Worm (Caenorhabditis elegans) whole organism, late embryonic: ENCODE data around the gene let-413.

Experiments used
- C08G9.2 ChIP-seq: sonication (generic microtip); optimal IDR thresholded peaks from 2 replicates; lab custom pipeline; 2016; ENCODE audit warnings: mild to moderate bottlenecking, missing genetic modification characterization, moderate library complexity, missing compliant biosample characterization
- K09A11.1 ChIP-seq: sonication (generic microtip); optimal IDR thresholded peaks from 2 replicates; lab custom pipeline; 2017; ENCODE audit warnings: antibody characterized with exemption, mild to moderate bottlenecking, missing genetic modification characterization, missing compliant biosample characterization; ENCODE audit not compliant: insufficient read depth
- ahr-1 ChIP-seq: sonication (generic microtip); optimal IDR thresholded peaks from 2 replicates; lab custom pipeline; 2016; ENCODE audit warnings: missing genetic modification characterization, missing compliant biosample characterization
- ama-1 ChIP-seq: fragments of 150-350 bp; optimal IDR thresholded peaks from 2 replicates; lab custom pipeline; 2014
- ceh-19 ChIP-seq: fragments of 200-800 bp; sonication (Bioruptor generic); optimal IDR thresholded peaks from 2 replicates; lab custom pipeline; 2018; ENCODE audit warnings: mild to moderate bottlenecking, missing genetic modification characterization, missing compliant biosample characterization
- ceh-24 ChIP-seq: sonication (generic microtip); optimal IDR thresholded peaks from 2 replicates; lab custom pipeline; 2016; ENCODE audit warnings: mild to moderate bottlenecking, missing genetic modification characterization, missing compliant biosample characterization
- ceh-31 ChIP-seq: sonication (generic microtip); optimal IDR thresholded peaks from 2 replicates; lab custom pipeline; 2016; ENCODE audit warnings: missing genetic modification characterization, missing compliant biosample characterization
- ceh-45 ChIP-seq: fragments of 200-800 bp; sonication (Bioruptor generic); IDR thresholded peaks from 2 replicates; pipeline ENCODE4 v1.3.6; 2022; ENCODE audit warnings: missing genetic modification reagents, missing genetic modification characterization, missing compliant biosample characterization
- ceh-6 ChIP-seq: fragments of 200-800 bp; sonication (Bioruptor generic); optimal IDR thresholded peaks from 2 replicates; lab custom pipeline; 2018; ENCODE audit warnings: mild to moderate bottlenecking, missing genetic modification characterization, missing compliant biosample characterization
- ceh-9 ChIP-seq: sonication (generic microtip); optimal IDR thresholded peaks from 2 replicates; lab custom pipeline; 2016; ENCODE audit warnings: mild to moderate bottlenecking, missing genetic modification characterization, inconsistent platforms, missing compliant biosample characterization
- che-1 ChIP-seq: sonication (generic microtip); optimal IDR thresholded peaks from 2 replicates; lab custom pipeline; 2016; ENCODE audit warnings: mild to moderate bottlenecking, missing genetic modification characterization, missing compliant biosample characterization
- dmd-4 ChIP-seq: sonication (generic microtip); optimal IDR thresholded peaks from 2 replicates; lab custom pipeline; 2016; ENCODE audit warnings: borderline replicate concordance, missing genetic modification characterization, missing compliant biosample characterization
- dve-1 ChIP-seq: sonication (generic microtip); optimal IDR thresholded peaks from 2 replicates; lab custom pipeline; 2017; ENCODE audit warnings: antibody characterized with exemption, mild to moderate bottlenecking, missing genetic modification characterization, missing compliant biosample characterization
- elt-2 ChIP-seq: sonication (generic microtip); optimal IDR thresholded peaks from 2 replicates; lab custom pipeline; 2016; ENCODE audit warnings: missing genetic modification reagents, missing genetic modification characterization, missing compliant biosample characterization
- elt-4 ChIP-seq: sonication (generic microtip); optimal IDR thresholded peaks from 2 replicates; lab custom pipeline; 2016; ENCODE audit warnings: missing genetic modification characterization, missing compliant biosample characterization
- ets-4 ChIP-seq: sonication (generic microtip); optimal IDR thresholded peaks from 2 replicates; lab custom pipeline; 2016; ENCODE audit warnings: missing genetic modification characterization, missing compliant biosample characterization
- fkh-10 ChIP-seq: fragments of 150-350 bp; optimal IDR thresholded peaks from 2 replicates; lab custom pipeline; 2014; ENCODE audit warnings: missing biosample characterization, missing genetic modification reagents, missing genetic modification characterization
- fkh-6 ChIP-seq: sonication (generic microtip); optimal IDR thresholded peaks from 2 replicates; lab custom pipeline; 2016; ENCODE audit warnings: missing genetic modification characterization, missing compliant biosample characterization
- gmeb-2 ChIP-seq: sonication (generic microtip); optimal IDR thresholded peaks from 2 replicates; lab custom pipeline; 2016; ENCODE audit warnings: missing genetic modification characterization, inconsistent platforms, missing compliant biosample characterization
- hlh-13 ChIP-seq: fragments of 200-800 bp; sonication (Bioruptor generic); optimal IDR thresholded peaks from 2 replicates; lab custom pipeline; 2018; ENCODE audit warnings: mild to moderate bottlenecking, missing genetic modification characterization, missing compliant biosample characterization
- hlh-15 ChIP-seq: sonication (generic microtip); optimal IDR thresholded peaks from 2 replicates; lab custom pipeline; 2016; ENCODE audit warnings: missing genetic modification characterization, missing compliant biosample characterization
- lim-6 ChIP-seq: sonication (generic microtip); optimal IDR thresholded peaks from 2 replicates; lab custom pipeline; 2016; ENCODE audit warnings: missing genetic modification characterization, missing compliant biosample characterization
- lin-11 ChIP-seq: fragments of 200-800 bp; sonication (Bioruptor generic); optimal IDR thresholded peaks from 2 replicates; lab custom pipeline; 2018; ENCODE audit warnings: mild to moderate bottlenecking, missing genetic modification characterization, missing compliant biosample characterization
- madf-2 ChIP-seq: sonication (generic microtip); optimal IDR thresholded peaks from 2 replicates; lab custom pipeline; 2017; ENCODE audit warnings: missing genetic modification characterization, missing compliant biosample characterization
- nhr-11 ChIP-seq: fragments of 150-350 bp; optimal IDR thresholded peaks from 2 replicates; lab custom pipeline; 2014; ENCODE audit warnings: missing biosample characterization, missing genetic modification characterization
- nhr-232 ChIP-seq: sonication (generic microtip); optimal IDR thresholded peaks from 2 replicates; lab custom pipeline; 2016; ENCODE audit warnings: missing genetic modification characterization, missing compliant biosample characterization
- npax-4 ChIP-seq: sonication (generic microtip); optimal IDR thresholded peaks from 2 replicates; lab custom pipeline; 2016; ENCODE audit warnings: missing genetic modification characterization, missing compliant biosample characterization
- odd-2 ChIP-seq: sonication (generic microtip); optimal IDR thresholded peaks from 2 replicates; lab custom pipeline; 2017; ENCODE audit warnings: antibody characterized with exemption, mild to moderate bottlenecking, missing genetic modification characterization, missing compliant biosample characterization
- pat-9 ChIP-seq: fragments of 200-800 bp; sonication (Bioruptor generic); optimal IDR thresholded peaks from 2 replicates; lab custom pipeline; 2018; ENCODE audit warnings: mild to moderate bottlenecking, missing genetic modification characterization, moderate library complexity, missing compliant biosample characterization
- pax-1 ChIP-seq: fragments of 150-350 bp; optimal IDR thresholded peaks from 2 replicates; lab custom pipeline; 2014; ENCODE audit warnings: missing biosample characterization, missing genetic modification characterization
- pqm-1 ChIP-seq: sonication (generic microtip); optimal IDR thresholded peaks from 2 replicates; lab custom pipeline; 2016; ENCODE audit warnings: missing genetic modification characterization, missing compliant biosample characterization
- pros-1 ChIP-seq: fragments of 150-350 bp; optimal IDR thresholded peaks from 2 replicates; lab custom pipeline; 2014; ENCODE audit warnings: missing biosample characterization, missing genetic modification reagents, missing genetic modification characterization
- sox-2 ChIP-seq: fragments of 200-800 bp; sonication (Bioruptor generic); IDR thresholded peaks from 2 replicates; pipeline ENCODE4 v1.3.6; 2022; ENCODE audit warnings: missing genetic modification reagents, missing genetic modification characterization, missing compliant biosample characterization
- sox-4 ChIP-seq: sonication (generic microtip); optimal IDR thresholded peaks from 2 replicates; lab custom pipeline; 2017; ENCODE audit warnings: mild to moderate bottlenecking, missing genetic modification characterization, inconsistent platforms, missing compliant biosample characterization
- ttx-3 ChIP-seq: sonication (generic microtip); optimal IDR thresholded peaks from 2 replicates; lab custom pipeline; 2016; ENCODE audit warnings: missing genetic modification reagents, missing genetic modification characterization, missing compliant biosample characterization
- unc-55 ChIP-seq: sonication (generic microtip); optimal IDR thresholded peaks from 2 replicates; lab custom pipeline; 2017; ENCODE audit warnings: missing biosample characterization, missing genetic modification reagents, missing genetic modification characterization
- unc-86 ChIP-seq: sonication (generic microtip); optimal IDR thresholded peaks from 2 replicates; lab custom pipeline; 2016; ENCODE audit warnings: missing genetic modification characterization, missing compliant biosample characterization

Gene let-413

DNA sequence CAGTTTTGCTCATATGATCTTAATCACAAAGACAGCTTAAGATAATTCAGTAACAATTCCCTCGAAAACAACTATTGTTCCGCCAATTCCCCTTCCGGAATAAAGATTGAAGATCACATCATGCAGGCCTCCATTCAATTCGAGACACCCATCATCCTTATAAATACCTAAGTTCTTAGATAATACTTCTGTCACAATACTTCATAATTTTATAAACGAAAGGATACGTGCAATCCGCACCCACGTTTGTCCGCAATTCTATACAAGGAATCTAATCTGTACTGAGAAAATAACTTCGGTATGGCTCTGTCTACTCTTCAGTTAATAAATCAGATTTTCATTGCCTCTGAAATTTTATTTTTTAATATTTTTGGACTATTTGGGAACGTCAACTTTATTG, 48.9 kb downstream of the let-413 start, which contains the start of gene srsx-5:
Gene srsx-5 (plus strand): TSS at position 301 of the 400 bp plus-strand sequence.
- TF ChIP-seq elt-4 (no peak), K09A11.1 (tag; lab: Kevin White, UChicago) (no peak), ceh-6 (no peak), ceh-19 (no peak), fkh-6 (no peak), hlh-13 (GFP tag; lab: Kevin White, UChicago) (no peak), unc-55 (GFP tag; lab: Kevin White, UChicago) (no peak), elt-2 (tag; lab: Kevin White, UChicago) (no peak), ceh-31 (tag; lab: Kevin White, UChicago) (no peak), gmeb-2 (tag; lab: Kevin White, UChicago) (no peak), fkh-10 (GFP tag; lab: Kevin White, UChicago) (no peak), dmd-4 (tag; lab: Kevin White, UChicago) (no peak), unc-86 (tag; lab: Kevin White, UChicago) (no peak), ceh-9 (tag; lab: Kevin White, UChicago) (no peak), hlh-15 (no peak), C08G9.2 (tag; lab: Kevin White, UChicago) (no peak), sox-2 (GFP tag; lab: Robert Waterston, UW) (no peak), ttx-3 (no peak)

DNA sequence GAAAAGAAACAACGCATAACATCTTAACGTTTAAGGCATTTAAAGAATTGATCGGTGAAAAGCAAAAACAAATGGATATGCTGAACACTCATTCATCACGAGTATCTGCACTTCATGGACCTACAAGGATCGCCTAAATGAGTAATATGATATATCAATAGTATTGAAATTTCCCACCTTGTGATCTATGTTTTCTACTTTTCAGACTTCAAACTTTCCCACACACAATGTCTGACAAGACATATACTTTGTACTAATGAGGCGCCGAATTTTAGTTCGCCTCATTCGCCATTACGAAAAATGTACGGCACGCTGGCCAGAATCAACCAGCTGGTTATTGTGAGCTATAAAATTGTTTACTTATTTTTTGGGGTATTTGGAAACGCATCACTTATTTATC, 50.8 kb downstream of the let-413 start, which contains the start of gene srsx-6:
Gene srsx-6 (plus strand): TSS at position 301 of the 400 bp plus-strand sequence.
- no peak for TF ChIP-seq ahr-1 (tag; lab: Kevin White, UChicago)
- TF ChIP-seq nhr-232 (tag; lab: Kevin White, UChicago) = no peak
- TF ChIP-seq pqm-1 = no peak
- TF ChIP-seq ceh-31 (tag; lab: Kevin White, UChicago) = no peak
- no peak for TF ChIP-seq sox-2 (GFP tag; lab: Robert Waterston, UW)
- no peak for TF ChIP-seq npax-4
- TF ChIP-seq madf-2 (tag; lab: Kevin White, UChicago) = no peak

DNA sequence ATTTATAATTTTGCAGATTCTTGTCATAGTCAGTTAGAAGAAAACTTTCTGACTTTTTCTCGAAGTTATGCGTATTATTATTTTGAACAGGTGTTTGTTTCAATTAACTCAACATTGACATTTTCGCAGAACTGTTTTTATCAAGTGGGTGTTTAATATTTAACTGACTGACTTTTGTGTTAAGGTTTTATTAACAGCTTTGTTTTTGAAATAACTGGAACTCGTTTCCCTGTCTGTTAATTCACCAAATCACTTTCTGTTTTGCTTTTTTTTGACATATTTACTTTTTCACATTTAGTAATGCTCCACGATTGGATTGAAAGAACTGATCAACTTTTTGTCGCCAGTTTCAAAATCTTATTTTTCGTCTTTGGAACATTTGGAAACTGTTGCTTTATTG, 52.1 kb downstream of the let-413 start, which contains the start of gene srsx-7:
Gene srsx-7 (plus strand): TSS at position 301 of the 400 bp plus-strand sequence.
- TF ChIP-seq lin-11 (tag; lab: Kevin White, UChicago) (no peak), ceh-24 (tag; lab: Kevin White, UChicago) (no peak), che-1 (tag; lab: Kevin White, UChicago) (no peak), sox-4 (tag; lab: Kevin White, UChicago) (no peak), hlh-13 (GFP tag; lab: Kevin White, UChicago) (no peak), pat-9 (tag; lab: Kevin White, UChicago) (no peak), ahr-1 (tag; lab: Kevin White, UChicago) (no peak), lim-6 (tag; lab: Kevin White, UChicago) (no peak), pros-1 (tag; lab: Kevin White, UChicago) (no peak), elt-4 (no peak), ceh-31 (tag; lab: Kevin White, UChicago) (no peak), ceh-45 (GFP tag; lab: Robert Waterston, UW) (no peak), nhr-11 (tag; lab: Kevin White, UChicago) (no peak), dve-1 (tag; lab: Kevin White, UChicago) (no peak), odd-2 (tag; lab: Kevin White, UChicago) (no peak), pax-1 (tag; lab: Kevin White, UChicago) (no peak), ama-1 (lab: Kevin White, UChicago) (no peak), ets-4 (tag; lab: Kevin White, UChicago) (no peak), ceh-6 (no peak)
